Worm (Caenorhabditis elegans) whole organism, late embryonic: ENCODE data around the gene tbx-36.

ENCODE experiments used
- C08G9.2 ChIP-seq: sonication (generic microtip); optimal IDR thresholded peaks from 2 replicates; lab custom pipeline; 2016; ENCODE audit warnings: mild to moderate bottlenecking, missing genetic modification characterization, moderate library complexity, missing compliant biosample characterization
- F13H6.1 ChIP-seq: sonication (generic microtip); optimal IDR thresholded peaks from 2 replicates; lab custom pipeline; 2016; ENCODE audit warnings: missing genetic modification characterization, missing compliant biosample characterization
- K02D7.2 ChIP-seq: sonication (generic microtip); optimal IDR thresholded peaks from 2 replicates; lab custom pipeline; 2017; ENCODE audit warnings: mild to moderate bottlenecking, missing genetic modification characterization, missing compliant biosample characterization
- K09A11.1 ChIP-seq: sonication (generic microtip); optimal IDR thresholded peaks from 2 replicates; lab custom pipeline; 2017; ENCODE audit warnings: antibody characterized with exemption, mild to moderate bottlenecking, missing genetic modification characterization, missing compliant biosample characterization; ENCODE audit not compliant: insufficient read depth
- Y22D7AL.16 ChIP-seq: sonication (generic microtip); optimal IDR thresholded peaks from 2 replicates; lab custom pipeline; 2016; ENCODE audit warnings: missing genetic modification characterization, missing compliant biosample characterization
- ama-1 ChIP-seq: fragments of 150-350 bp; optimal IDR thresholded peaks from 2 replicates; lab custom pipeline; 2014
- ceh-18 ChIP-seq: sonication (generic microtip); optimal IDR thresholded peaks from 2 replicates; lab custom pipeline; 2016; ENCODE audit warnings: missing genetic modification characterization, missing compliant biosample characterization
- ceh-19 ChIP-seq: fragments of 200-800 bp; sonication (Bioruptor generic); optimal IDR thresholded peaks from 2 replicates; lab custom pipeline; 2018; ENCODE audit warnings: mild to moderate bottlenecking, missing genetic modification characterization, missing compliant biosample characterization
- ceh-2 ChIP-seq: sonication (generic microtip); optimal IDR thresholded peaks from 2 replicates; lab custom pipeline; 2016; ENCODE audit warnings: missing genotype, missing genetic modification characterization, missing compliant biosample characterization
- ceh-24 ChIP-seq: sonication (generic microtip); optimal IDR thresholded peaks from 2 replicates; lab custom pipeline; 2016; ENCODE audit warnings: mild to moderate bottlenecking, missing genetic modification characterization, missing compliant biosample characterization
- ceh-30 ChIP-seq: fragments of 150-350 bp; optimal IDR thresholded peaks from 2 replicates; lab custom pipeline; 2014; ENCODE audit warnings: missing biosample characterization, missing genetic modification characterization
- ceh-31 ChIP-seq: sonication (generic microtip); optimal IDR thresholded peaks from 2 replicates; lab custom pipeline; 2016; ENCODE audit warnings: missing genetic modification characterization, missing compliant biosample characterization
- ceh-45 ChIP-seq: fragments of 200-800 bp; sonication (Bioruptor generic); IDR thresholded peaks from 2 replicates; pipeline ENCODE4 v1.3.6; 2022; ENCODE audit warnings: missing genetic modification reagents, missing genetic modification characterization, missing compliant biosample characterization
- ceh-48 ChIP-seq: sonication (generic microtip); optimal IDR thresholded peaks from 2 replicates; lab custom pipeline; 2016; ENCODE audit warnings: missing genetic modification characterization, inconsistent platforms, missing compliant biosample characterization
- ceh-9 ChIP-seq: sonication (generic microtip); optimal IDR thresholded peaks from 2 replicates; lab custom pipeline; 2016; ENCODE audit warnings: mild to moderate bottlenecking, missing genetic modification characterization, inconsistent platforms, missing compliant biosample characterization
- dmd-4 ChIP-seq: sonication (generic microtip); optimal IDR thresholded peaks from 2 replicates; lab custom pipeline; 2016; ENCODE audit warnings: borderline replicate concordance, missing genetic modification characterization, missing compliant biosample characterization
- dve-1 ChIP-seq: sonication (generic microtip); optimal IDR thresholded peaks from 2 replicates; lab custom pipeline; 2017; ENCODE audit warnings: antibody characterized with exemption, mild to moderate bottlenecking, missing genetic modification characterization, missing compliant biosample characterization
- elt-2 ChIP-seq: sonication (generic microtip); optimal IDR thresholded peaks from 2 replicates; lab custom pipeline; 2016; ENCODE audit warnings: missing genetic modification reagents, missing genetic modification characterization, missing compliant biosample characterization
- ets-4 ChIP-seq: sonication (generic microtip); optimal IDR thresholded peaks from 2 replicates; lab custom pipeline; 2016; ENCODE audit warnings: missing genetic modification characterization, missing compliant biosample characterization
- eyg-1 ChIP-seq: sonication (generic microtip); optimal IDR thresholded peaks from 2 replicates; lab custom pipeline; 2016; ENCODE audit warnings: missing genotype, missing genetic modification characterization, missing compliant biosample characterization
- fax-1 ChIP-seq: sonication (generic microtip); optimal IDR thresholded peaks from 2 replicates; lab custom pipeline; 2016; ENCODE audit warnings: missing genotype, missing genetic modification characterization, missing compliant biosample characterization
- fkh-10 ChIP-seq: fragments of 150-350 bp; optimal IDR thresholded peaks from 2 replicates; lab custom pipeline; 2014; ENCODE audit warnings: missing biosample characterization, missing genetic modification reagents, missing genetic modification characterization
- fkh-6 ChIP-seq: sonication (generic microtip); optimal IDR thresholded peaks from 2 replicates; lab custom pipeline; 2016; ENCODE audit warnings: missing genetic modification characterization, missing compliant biosample characterization
- hlh-13 ChIP-seq: fragments of 200-800 bp; sonication (Bioruptor generic); optimal IDR thresholded peaks from 2 replicates; lab custom pipeline; 2018; ENCODE audit warnings: mild to moderate bottlenecking, missing genetic modification characterization, missing compliant biosample characterization
- hlh-15 ChIP-seq: sonication (generic microtip); optimal IDR thresholded peaks from 2 replicates; lab custom pipeline; 2016; ENCODE audit warnings: missing genetic modification characterization, missing compliant biosample characterization
- hlh-8 ChIP-seq: sonication (generic microtip); optimal IDR thresholded peaks from 2 replicates; lab custom pipeline; 2016; ENCODE audit warnings: missing genotype, missing genetic modification characterization, missing compliant biosample characterization
- lin-11 ChIP-seq: fragments of 200-800 bp; sonication (Bioruptor generic); optimal IDR thresholded peaks from 2 replicates; lab custom pipeline; 2018; ENCODE audit warnings: mild to moderate bottlenecking, missing genetic modification characterization, missing compliant biosample characterization
- madf-2 ChIP-seq: sonication (generic microtip); optimal IDR thresholded peaks from 2 replicates; lab custom pipeline; 2017; ENCODE audit warnings: missing genetic modification characterization, missing compliant biosample characterization
- mec-3 ChIP-seq: sonication (generic microtip); optimal IDR thresholded peaks from 2 replicates; lab custom pipeline; 2016; ENCODE audit warnings: borderline replicate concordance, missing genetic modification characterization, missing compliant biosample characterization
- nfya-1 ChIP-seq: sonication (generic microtip); optimal IDR thresholded peaks from 2 replicates; lab custom pipeline; 2017; ENCODE audit warnings: missing genetic modification characterization, mild to moderate bottlenecking, missing compliant biosample characterization, antibody characterized with exemption, moderate library complexity
- nhr-11 ChIP-seq: fragments of 150-350 bp; optimal IDR thresholded peaks from 2 replicates; lab custom pipeline; 2014; ENCODE audit warnings: missing biosample characterization, missing genetic modification characterization
- nhr-232 ChIP-seq: sonication (generic microtip); optimal IDR thresholded peaks from 2 replicates; lab custom pipeline; 2016; ENCODE audit warnings: missing genetic modification characterization, missing compliant biosample characterization
- odd-2 ChIP-seq: sonication (generic microtip); optimal IDR thresholded peaks from 2 replicates; lab custom pipeline; 2017; ENCODE audit warnings: antibody characterized with exemption, mild to moderate bottlenecking, missing genetic modification characterization, missing compliant biosample characterization
- pag-3 ChIP-seq: sonication (generic microtip); optimal IDR thresholded peaks from 2 replicates; lab custom pipeline; 2016; ENCODE audit warnings: missing compliant biosample characterization, missing genetic modification characterization, borderline replicate concordance
- pat-9 ChIP-seq: fragments of 200-800 bp; sonication (Bioruptor generic); optimal IDR thresholded peaks from 2 replicates; lab custom pipeline; 2018; ENCODE audit warnings: mild to moderate bottlenecking, missing genetic modification characterization, moderate library complexity, missing compliant biosample characterization
- pax-1 ChIP-seq: fragments of 150-350 bp; optimal IDR thresholded peaks from 2 replicates; lab custom pipeline; 2014; ENCODE audit warnings: missing biosample characterization, missing genetic modification characterization
- pha-2 ChIP-seq: sonication (generic microtip); optimal IDR thresholded peaks from 2 replicates; lab custom pipeline; 2017; ENCODE audit warnings: mild to moderate bottlenecking, missing genetic modification characterization, missing compliant biosample characterization
- pha-4 ChIP-seq: fragments of 150-350 bp; optimal IDR thresholded peaks from 2 replicates; lab custom pipeline; 2018; ENCODE audit warnings: missing biosample characterization, missing genetic modification reagents, missing genetic modification characterization
- pqm-1 ChIP-seq: sonication (generic microtip); optimal IDR thresholded peaks from 2 replicates; lab custom pipeline; 2016; ENCODE audit warnings: missing genetic modification characterization, missing compliant biosample characterization
- pros-1 ChIP-seq: fragments of 150-350 bp; optimal IDR thresholded peaks from 2 replicates; lab custom pipeline; 2014; ENCODE audit warnings: missing biosample characterization, missing genetic modification reagents, missing genetic modification characterization
- rnt-1 ChIP-seq: sonication (generic microtip); optimal IDR thresholded peaks from 2 replicates; lab custom pipeline; 2016; ENCODE audit warnings: missing genetic modification characterization, missing compliant biosample characterization
- sdc-2 ChIP-seq: sonication (generic microtip); optimal IDR thresholded peaks from 2 replicates; lab custom pipeline; 2016; ENCODE audit warnings: missing genotype, missing genetic modification characterization, missing compliant biosample characterization
- sox-2 ChIP-seq: fragments of 200-800 bp; sonication (Bioruptor generic); IDR thresholded peaks from 2 replicates; pipeline ENCODE4 v1.3.6; 2022; ENCODE audit warnings: missing genetic modification reagents, missing genetic modification characterization, missing compliant biosample characterization
- sox-4 ChIP-seq: sonication (generic microtip); optimal IDR thresholded peaks from 2 replicates; lab custom pipeline; 2017; ENCODE audit warnings: mild to moderate bottlenecking, missing genetic modification characterization, inconsistent platforms, missing compliant biosample characterization
- tbx-2 ChIP-seq: sonication (generic microtip); optimal IDR thresholded peaks from 2 replicates; lab custom pipeline; 2016; ENCODE audit warnings: missing genetic modification characterization, missing compliant biosample characterization
- tbx-7 ChIP-seq: sonication (generic microtip); optimal IDR thresholded peaks from 2 replicates; lab custom pipeline; 2016; ENCODE audit warnings: missing genotype, missing genetic modification characterization, missing compliant biosample characterization
- unc-3 ChIP-seq, 2 experiments: fragments of 200-800 bp in 1 of 2; sonication (Bioruptor generic) in 1 of 2; sonication (generic microtip) in 1 of 2; conservative IDR thresholded peaks in 1 of 2; optimal IDR thresholded peaks in 1 of 2; 2 replicates each; pipeline versions ENCODE4 v1.3.6 to Lab custom; 2016 to 2022; ENCODE audit warnings: missing compliant biosample characterization in 2 of 2, missing genetic modification characterization in 2 of 2, missing genetic modification reagents in 1 of 2
- unc-42 ChIP-seq: sonication (generic microtip); optimal IDR thresholded peaks from 2 replicates; lab custom pipeline; 2016; ENCODE audit warnings: missing genotype, missing genetic modification characterization, missing compliant biosample characterization
- unc-55 ChIP-seq: sonication (generic microtip); optimal IDR thresholded peaks from 2 replicates; lab custom pipeline; 2017; ENCODE audit warnings: missing biosample characterization, missing genetic modification reagents, missing genetic modification characterization
- unc-86 ChIP-seq: sonication (generic microtip); optimal IDR thresholded peaks from 2 replicates; lab custom pipeline; 2016; ENCODE audit warnings: missing genetic modification characterization, missing compliant biosample characterization
- zip-5 ChIP-seq: sonication (generic microtip); optimal IDR thresholded peaks from 2 replicates; lab custom pipeline; 2016; ENCODE audit warnings: missing genetic modification characterization, missing compliant biosample characterization
- ztf-16 ChIP-seq: sonication (generic microtip); optimal IDR thresholded peaks from 2 replicates; lab custom pipeline; 2017; ENCODE audit warnings: missing genetic modification characterization, missing compliant biosample characterization

The tbx-36 gene

DNA sequence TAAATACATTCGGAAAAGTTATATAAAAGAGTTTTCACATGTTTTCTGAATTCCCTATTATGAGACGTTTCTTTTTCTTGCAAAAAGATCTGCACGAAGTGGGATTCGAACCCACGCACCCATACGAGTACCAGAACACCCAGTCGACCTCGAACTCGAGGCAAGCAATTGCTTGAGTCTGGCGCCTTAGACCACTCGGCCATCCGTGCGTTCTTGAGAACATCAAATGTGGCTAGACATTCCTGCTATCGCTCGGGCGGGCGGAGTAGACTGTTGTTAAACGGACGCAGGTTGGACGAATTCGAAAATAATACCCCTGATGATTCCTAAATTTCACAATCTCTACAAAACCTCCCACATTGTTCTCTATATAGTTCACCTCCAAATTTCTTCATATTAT, 22.0 kb upstream of the tbx-36 start (continued):
- TF ChIP-seq K09A11.1 (tag; lab: Kevin White, UChicago) (no peak), unc-42 (tag; lab: Kevin White, UChicago) (no peak), pax-1 (tag; lab: Kevin White, UChicago) (no peak), tbx-2 (tag; lab: Kevin White, UChicago) (no peak), ztf-16 (tag; lab: Kevin White, UChicago) (no peak), ama-1 (lab: Kevin White, UChicago) (no peak), ceh-24 (no peak), ceh-30 (tag; lab: Kevin White, UChicago) (no peak), dve-1 (no peak), pqm-1 (tag; lab: Kevin White, UChicago) (no peak), nhr-232 (peak; percentile 43), fax-1 (tag; lab: Kevin White, UChicago) (no peak), elt-2 (tag; lab: Kevin White, UChicago) (peak; percentile 25), C08G9.2 (no peak), sox-2 (GFP tag; lab: Robert Waterston, UW) (no peak), ceh-18 (tag; lab: Kevin White, UChicago) (no peak), F13H6.1 (tag; lab: Kevin White, UChicago) (no peak), fkh-6 (tag; lab: Kevin White, UChicago) (peak; percentile 19), hlh-13 (GFP tag; lab: Kevin White, UChicago) (no peak), madf-2 (tag; lab: Kevin White, UChicago) (no peak), unc-3 (GFP tag; conservative IDR thresholded peaks at IDR 0.05; lab: Robert Waterston, UW) (no peak), unc-3 (tag; optimal IDR thresholded peaks at IDR 0.05; lab: Kevin White, UChicago) (no peak), dmd-4 (no peak), pha-4 (tag; lab: Kevin White, UChicago) (no peak), ceh-31 (tag; lab: Kevin White, UChicago) (no peak), nhr-11 (tag; lab: Kevin White, UChicago) (no peak), nfya-1 (tag; lab: Kevin White, UChicago) (no peak), ceh-45 (GFP tag; lab: Robert Waterston, UW) (no peak), hlh-8 (tag; lab: Kevin White, UChicago) (no peak), ceh-9 (tag; lab: Kevin White, UChicago) (no peak), pros-1 (tag; lab: Kevin White, UChicago) (no peak), ceh-2 (tag; lab: Kevin White, UChicago) (no peak), hlh-15 (tag; lab: Kevin White, UChicago) (no peak), odd-2 (tag; lab: Kevin White, UChicago) (no peak), zip-5 (tag; lab: Kevin White, UChicago) (no peak), unc-86 (tag; lab: Kevin White, UChicago) (no peak), unc-55 (GFP tag; lab: Kevin White, UChicago) (no peak), mec-3 (tag; lab: Kevin White, UChicago) (no peak), pag-3 (no peak), eyg-1 (no peak), sdc-2 (no peak), pat-9 (tag; lab: Kevin White, UChicago) (no peak), Y22D7AL.16 (tag; lab: Kevin White, UChicago) (no peak), fkh-10 (GFP tag; lab: Kevin White, UChicago) (no peak), ets-4 (tag; lab: Kevin White, UChicago) (no peak), lin-11 (tag; lab: Kevin White, UChicago) (peak; percentile 44), K02D7.2 (tag; lab: Kevin White, UChicago) (no peak), ceh-48 (no peak), sox-4 (tag; lab: Kevin White, UChicago) (no peak), pha-2 (tag; lab: Kevin White, UChicago) (no peak), ceh-19 (GFP tag; lab: Kevin White, UChicago) (no peak), tbx-7 (tag; lab: Kevin White, UChicago) (no peak), rnt-1 (tag; lab: Kevin White, UChicago) (no peak)
